Worm (Caenorhabditis elegans): Measurements from ENCODE around the gene abu-10.

- TF ChIP-seq pes-1 (GFP tag; IDR thresholded peaks at IDR 0.05) (0 out of 2 replicates have a peak, but pooled peaks have one; percentile 50), flt-1 (GFP tag; IDR thresholded peaks at IDR 0.05) (no peak), B0310.2 (tag; optimal IDR thresholded peaks at IDR 0.05) (no peak), hnd-1 (tag; optimal IDR thresholded peaks at IDR 0.05) (no peak), tbx-11 (GFP tag; IDR thresholded peaks at IDR 0.05) (no peak), F13C5.2 (tag; optimal IDR thresholded peaks at IDR 0.05) (no peak), ceh-13 (GFP tag; optimal IDR thresholded peaks at IDR 0.05) (no peak)
Measured at ce11 chrX:3793389-3793788, 4.6 kb upstream of the abu-10 start.
